Worm (Caenorhabditis elegans) whole organism, L2 larva: ENCODE data around the gene Y70G10A.3.

ENCODE experiments used
- R02D3.7 ChIP-seq: fragments of 150-350 bp; optimal IDR thresholded peaks from 2 replicates; lab custom pipeline; 2014; ENCODE audit warnings: missing biosample characterization, missing genetic modification characterization
- alr-1 ChIP-seq: fragments of 150-350 bp; optimal IDR thresholded peaks from 2 replicates; lab custom pipeline; 2014; ENCODE audit warnings: missing biosample characterization, missing genetic modification characterization
- lsy-2 ChIP-seq, 2 experiments: fragments of 150-350 bp in 1 of 2; sonication (generic microtip) in 1 of 2; optimal IDR thresholded peaks; 2 replicates each; lab custom pipeline; 2014 to 2017; ENCODE audit warnings: missing biosample characterization in 2 of 2, missing genetic modification characterization in 2 of 2
- nhr-11 ChIP-seq: fragments of 150-350 bp; optimal IDR thresholded peaks from 2 replicates; lab custom pipeline; 2014; ENCODE audit warnings: missing biosample characterization, missing genetic modification characterization
- nhr-237 ChIP-seq: fragments of 150-350 bp; optimal IDR thresholded peaks from 2 replicates; lab custom pipeline; 2014; ENCODE audit warnings: missing biosample characterization, missing genetic modification characterization
- nhr-25 ChIP-seq: fragments of 150-350 bp; sonication (generic microtip); optimal IDR thresholded peaks from 3 replicates; lab custom pipeline; 2014; ENCODE audit warnings: missing biosample characterization, missing genetic modification characterization
- nhr-77 ChIP-seq: fragments of 150-350 bp; optimal IDR thresholded peaks from 2 replicates; lab custom pipeline; 2014; ENCODE audit warnings: missing biosample characterization, missing genetic modification characterization
- skn-1 ChIP-seq: sonication (generic microtip); optimal IDR thresholded peaks from 2 replicates; lab custom pipeline; 2017; ENCODE audit warnings: missing biosample characterization, missing genetic modification characterization
- unc-55 ChIP-seq: fragments of 150-350 bp; sonication (generic microtip); optimal IDR thresholded peaks from 3 replicates; lab custom pipeline; 2014; ENCODE audit warnings: missing biosample characterization, missing genetic modification reagents, missing genetic modification characterization
- unc-62 ChIP-seq: fragments of 150-350 bp; optimal IDR thresholded peaks from 2 replicates; lab custom pipeline; 2014; ENCODE audit warnings: missing biosample characterization, missing genetic modification reagents, missing genetic modification characterization
- zag-1 ChIP-seq: fragments of 150-350 bp; optimal IDR thresholded peaks from 2 replicates; lab custom pipeline; 2014; ENCODE audit warnings: missing biosample characterization, missing genetic modification characterization

- TF ChIP-seq nhr-237 (no peak), alr-1 (no peak), zag-1 (tag; lab: Kevin White, UChicago) (no peak), nhr-25 (tag; lab: Kevin White, UChicago) (no peak), unc-62 (GFP tag; lab: Kevin White, UChicago) (no peak), unc-55 (GFP tag; lab: Kevin White, UChicago) (no peak), R02D3.7 (tag; lab: Kevin White, UChicago) (no peak), lsy-2 (tag; optimal IDR thresholded peaks at IDR 0.05; lab: Kevin White, UChicago) (no peak), skn-1 (tag; lab: Kevin White, UChicago) (no peak), nhr-77 (tag; lab: Kevin White, UChicago) (no peak), nhr-11 (tag; lab: Kevin White, UChicago) (no peak)
Measured at ce11 chrIII:10199052-10199451, 39.9 kb upstream of the Y70G10A.3 start, which contains the start of gene T20G5.8.
